Worm (Caenorhabditis elegans) whole organism, late embryonic: ENCODE results near the gene evl-20.

Experiments
- K02D7.2 ChIP-seq: sonication (generic microtip); optimal IDR thresholded peaks from 2 replicates; lab custom pipeline; 2017; ENCODE audit warnings: mild to moderate bottlenecking, missing genetic modification characterization, missing compliant biosample characterization
- K09A11.1 ChIP-seq: sonication (generic microtip); optimal IDR thresholded peaks from 2 replicates; lab custom pipeline; 2017; ENCODE audit warnings: antibody characterized with exemption, mild to moderate bottlenecking, missing genetic modification characterization, missing compliant biosample characterization; ENCODE audit not compliant: insufficient read depth
- T23F11.4 ChIP-seq: fragments of 200-800 bp; sonication (Bioruptor generic); optimal IDR thresholded peaks from 2 replicates; lab custom pipeline; 2018; ENCODE audit warnings: mild to moderate bottlenecking, missing genetic modification characterization, missing compliant biosample characterization
- Y22D7AL.16 ChIP-seq: sonication (generic microtip); optimal IDR thresholded peaks from 2 replicates; lab custom pipeline; 2016; ENCODE audit warnings: missing genetic modification characterization, missing compliant biosample characterization
- ahr-1 ChIP-seq: sonication (generic microtip); optimal IDR thresholded peaks from 2 replicates; lab custom pipeline; 2016; ENCODE audit warnings: missing genetic modification characterization, missing compliant biosample characterization
- ama-1 ChIP-seq: fragments of 150-350 bp; optimal IDR thresholded peaks from 2 replicates; lab custom pipeline; 2014
- ceh-18 ChIP-seq: sonication (generic microtip); optimal IDR thresholded peaks from 2 replicates; lab custom pipeline; 2016; ENCODE audit warnings: missing genetic modification characterization, missing compliant biosample characterization
- ceh-24 ChIP-seq: sonication (generic microtip); optimal IDR thresholded peaks from 2 replicates; lab custom pipeline; 2016; ENCODE audit warnings: mild to moderate bottlenecking, missing genetic modification characterization, missing compliant biosample characterization
- ceh-30 ChIP-seq: fragments of 150-350 bp; optimal IDR thresholded peaks from 2 replicates; lab custom pipeline; 2014; ENCODE audit warnings: missing biosample characterization, missing genetic modification characterization
- ceh-6 ChIP-seq: fragments of 200-800 bp; sonication (Bioruptor generic); optimal IDR thresholded peaks from 2 replicates; lab custom pipeline; 2018; ENCODE audit warnings: mild to moderate bottlenecking, missing genetic modification characterization, missing compliant biosample characterization
- ceh-9 ChIP-seq: sonication (generic microtip); optimal IDR thresholded peaks from 2 replicates; lab custom pipeline; 2016; ENCODE audit warnings: mild to moderate bottlenecking, missing genetic modification characterization, inconsistent platforms, missing compliant biosample characterization
- che-1 ChIP-seq: sonication (generic microtip); optimal IDR thresholded peaks from 2 replicates; lab custom pipeline; 2016; ENCODE audit warnings: mild to moderate bottlenecking, missing genetic modification characterization, missing compliant biosample characterization
- dve-1 ChIP-seq: sonication (generic microtip); optimal IDR thresholded peaks from 2 replicates; lab custom pipeline; 2017; ENCODE audit warnings: antibody characterized with exemption, mild to moderate bottlenecking, missing genetic modification characterization, missing compliant biosample characterization
- elt-4 ChIP-seq: sonication (generic microtip); optimal IDR thresholded peaks from 2 replicates; lab custom pipeline; 2016; ENCODE audit warnings: missing genetic modification characterization, missing compliant biosample characterization
- ets-4 ChIP-seq: sonication (generic microtip); optimal IDR thresholded peaks from 2 replicates; lab custom pipeline; 2016; ENCODE audit warnings: missing genetic modification characterization, missing compliant biosample characterization
- gmeb-2 ChIP-seq: sonication (generic microtip); optimal IDR thresholded peaks from 2 replicates; lab custom pipeline; 2016; ENCODE audit warnings: missing genetic modification characterization, inconsistent platforms, missing compliant biosample characterization
- hlh-13 ChIP-seq: fragments of 200-800 bp; sonication (Bioruptor generic); optimal IDR thresholded peaks from 2 replicates; lab custom pipeline; 2018; ENCODE audit warnings: mild to moderate bottlenecking, missing genetic modification characterization, missing compliant biosample characterization
- hlh-6 ChIP-seq: sonication (generic microtip); optimal IDR thresholded peaks from 2 replicates; lab custom pipeline; 2016; ENCODE audit warnings: missing genotype, missing genetic modification characterization, missing compliant biosample characterization
- hlh-8 ChIP-seq: sonication (generic microtip); optimal IDR thresholded peaks from 2 replicates; lab custom pipeline; 2016; ENCODE audit warnings: missing genotype, missing genetic modification characterization, missing compliant biosample characterization
- odd-2 ChIP-seq: sonication (generic microtip); optimal IDR thresholded peaks from 2 replicates; lab custom pipeline; 2017; ENCODE audit warnings: antibody characterized with exemption, mild to moderate bottlenecking, missing genetic modification characterization, missing compliant biosample characterization
- pag-3 ChIP-seq: sonication (generic microtip); optimal IDR thresholded peaks from 2 replicates; lab custom pipeline; 2016; ENCODE audit warnings: missing compliant biosample characterization, missing genetic modification characterization, borderline replicate concordance
- pat-9 ChIP-seq: fragments of 200-800 bp; sonication (Bioruptor generic); optimal IDR thresholded peaks from 2 replicates; lab custom pipeline; 2018; ENCODE audit warnings: mild to moderate bottlenecking, missing genetic modification characterization, moderate library complexity, missing compliant biosample characterization
- pax-1 ChIP-seq: fragments of 150-350 bp; optimal IDR thresholded peaks from 2 replicates; lab custom pipeline; 2014; ENCODE audit warnings: missing biosample characterization, missing genetic modification characterization
- pha-4 ChIP-seq: fragments of 150-350 bp; optimal IDR thresholded peaks from 2 replicates; lab custom pipeline; 2018; ENCODE audit warnings: missing biosample characterization, missing genetic modification reagents, missing genetic modification characterization
- rnt-1 ChIP-seq: sonication (generic microtip); optimal IDR thresholded peaks from 2 replicates; lab custom pipeline; 2016; ENCODE audit warnings: missing genetic modification characterization, missing compliant biosample characterization
- sdc-2 ChIP-seq: sonication (generic microtip); optimal IDR thresholded peaks from 2 replicates; lab custom pipeline; 2016; ENCODE audit warnings: missing genotype, missing genetic modification characterization, missing compliant biosample characterization
- sox-4 ChIP-seq: sonication (generic microtip); optimal IDR thresholded peaks from 2 replicates; lab custom pipeline; 2017; ENCODE audit warnings: mild to moderate bottlenecking, missing genetic modification characterization, inconsistent platforms, missing compliant biosample characterization
- syd-9 ChIP-seq: sonication (generic microtip); optimal IDR thresholded peaks from 2 replicates; lab custom pipeline; 2016; ENCODE audit warnings: mild to moderate bottlenecking, missing genetic modification characterization, moderate library complexity, missing compliant biosample characterization
- tbx-7 ChIP-seq: sonication (generic microtip); optimal IDR thresholded peaks from 2 replicates; lab custom pipeline; 2016; ENCODE audit warnings: missing genotype, missing genetic modification characterization, missing compliant biosample characterization
- unc-3 ChIP-seq, 2 experiments: fragments of 200-800 bp in 1 of 2; sonication (Bioruptor generic) in 1 of 2; sonication (generic microtip) in 1 of 2; conservative IDR thresholded peaks in 1 of 2; optimal IDR thresholded peaks in 1 of 2; 2 replicates each; pipeline versions ENCODE4 v1.3.6 to Lab custom; 2016 to 2022; ENCODE audit warnings: missing compliant biosample characterization in 2 of 2, missing genetic modification characterization in 2 of 2, missing genetic modification reagents in 1 of 2
- unc-42 ChIP-seq: sonication (generic microtip); optimal IDR thresholded peaks from 2 replicates; lab custom pipeline; 2016; ENCODE audit warnings: missing genotype, missing genetic modification characterization, missing compliant biosample characterization
- unc-55 ChIP-seq: sonication (generic microtip); optimal IDR thresholded peaks from 2 replicates; lab custom pipeline; 2017; ENCODE audit warnings: missing biosample characterization, missing genetic modification reagents, missing genetic modification characterization

evl-20 gene

ce11 chrII:8446731-8447130, 2.6 kb downstream of the evl-20 start, which contains the start of gene cut-3:
cut-3 (minus strand) TSS chrII:8446831.
- TF ChIP-seq rnt-1 (tag; lab: Kevin White, UChicago), result no peak
- no peak for TF ChIP-seq ahr-1 (tag; lab: Kevin White, UChicago)
- TF ChIP-seq elt-4 (tag; lab: Kevin White, UChicago), result no peak
- TF ChIP-seq K09A11.1 (tag; lab: Kevin White, UChicago), result no peak
- TF ChIP-seq ceh-18 (tag; lab: Kevin White, UChicago), result no peak
- TF ChIP-seq unc-55 (GFP tag; lab: Kevin White, UChicago), result no peak

ce11 chrII:8449660-8450118, 5.6 kb downstream of the evl-20 start, which contains the start of gene F22B5.4:
F22B5.4 (plus strand) TSS chrII:8449710.
- TF ChIP-seq unc-42 (tag; lab: Kevin White, UChicago) (no peak), hlh-6 (tag; lab: Kevin White, UChicago) (no peak), Y22D7AL.16 (no peak), syd-9 (tag; lab: Kevin White, UChicago) (no peak), ceh-9 (no peak), ceh-6 (GFP tag; lab: Kevin White, UChicago) (no peak), pag-3 (no peak), ama-1 (lab: Kevin White, UChicago) (no peak), ceh-30 (tag; lab: Kevin White, UChicago) (no peak), gmeb-2 (tag; lab: Kevin White, UChicago) (no peak), ets-4 (tag; lab: Kevin White, UChicago) (no peak), hlh-13 (GFP tag; lab: Kevin White, UChicago) (no peak), pax-1 (tag; lab: Kevin White, UChicago) (no peak), K09A11.1 (tag; lab: Kevin White, UChicago) (no peak), K02D7.2 (tag; lab: Kevin White, UChicago) (no peak), unc-3 (GFP tag; conservative IDR thresholded peaks at IDR 0.05; lab: Robert Waterston, UW) (no peak), unc-3 (tag; optimal IDR thresholded peaks at IDR 0.05; lab: Kevin White, UChicago) (no peak), sdc-2 (no peak), dve-1 (tag; lab: Kevin White, UChicago) (no peak)

ce11 chrII:8450750-8451149, 6.6 kb downstream of the evl-20 start:
- TF ChIP-seq ceh-24 (tag; lab: Kevin White, UChicago), result no peak
- TF ChIP-seq ahr-1 (tag; lab: Kevin White, UChicago), result no peak
- no peak for TF ChIP-seq pha-4
- TF ChIP-seq tbx-7, result no peak
- TF ChIP-seq T23F11.4, result no peak
- no peak for TF ChIP-seq ceh-9
- TF ChIP-seq elt-4 (tag; lab: Kevin White, UChicago), result no peak

ce11 chrII:8451425-8451824, 7.3 kb downstream of the evl-20 start:
- TF ChIP-seq sox-4 (tag; lab: Kevin White, UChicago), result no peak
- TF ChIP-seq rnt-1 (tag; lab: Kevin White, UChicago), result no peak
- no peak for TF ChIP-seq che-1 (tag; lab: Kevin White, UChicago)
- TF ChIP-seq pat-9 (tag; lab: Kevin White, UChicago), result no peak
- no peak for TF ChIP-seq hlh-8 (tag; lab: Kevin White, UChicago)
- no peak for TF ChIP-seq odd-2
- TF ChIP-seq unc-3 (GFP tag; conservative IDR thresholded peaks at IDR 0.05; lab: Robert Waterston, UW), result no peak
- no peak for TF ChIP-seq unc-3 (tag; optimal IDR thresholded peaks at IDR 0.05; lab: Kevin White, UChicago)
- TF ChIP-seq hlh-6 (tag; lab: Kevin White, UChicago), result no peak

- TF ChIP-seq ceh-24 (tag; lab: Kevin White, UChicago), result no peak
These were observed 10.4 kb downstream of the evl-20 start, which contains the start of gene F22B5.5 for ce11 chrII:8454513-8454912. F22B5.5 (minus strand) TSS chrII:8454613.
